Worm (Caenorhabditis elegans) whole organism, midembryonic: Measurements from ENCODE around the gene F59B2.9.
A peak's percentile ranks its signal among the peaks of the same experiment; 100 is the strongest.
"Not testable (repeated sequence)": the region's sequence is repeated elsewhere in the genome, so short reads cannot be mapped to it uniquely, and the experiment has no call there.

Source experiments
- T22C8.4 ChIP-seq: fragments of 200-800 bp; sonication (Bioruptor generic); IDR thresholded peaks from 2 replicates; pipeline ENCODE4 v1.3.6; 2022; ENCODE audit warnings: missing genetic modification characterization, missing compliant biosample characterization
- cog-1 ChIP-seq: sonication (generic microtip); optimal IDR thresholded peaks from 2 replicates; lab custom pipeline; 2016; ENCODE audit warnings: missing genetic modification characterization, missing compliant biosample characterization
- flt-1 ChIP-seq: fragments of 200-800 bp; sonication (Bioruptor generic); IDR thresholded peaks from 2 replicates; pipeline ENCODE4 v1.3.6; 2022; ENCODE audit warnings: missing genetic modification characterization, missing compliant biosample characterization
- klf-2 ChIP-seq: fragments of 200-800 bp; sonication (Bioruptor generic); conservative IDR thresholded peaks from 2 replicates; pipeline ENCODE4 v1.3.6; 2022; ENCODE audit warnings: missing genetic modification reagents, missing genetic modification characterization, missing compliant biosample characterization
- med-1 ChIP-seq: sonication (generic microtip); optimal IDR thresholded peaks from 2 replicates; lab custom pipeline; 2017; ENCODE audit warnings: missing genetic modification characterization, mild to moderate bottlenecking, missing compliant biosample characterization, antibody characterized with exemption, missing genetic modification reagents; ENCODE audit not compliant: insufficient read depth
- ref-1 ChIP-seq: fragments of 200-800 bp; sonication (Bioruptor generic); conservative IDR thresholded peaks from 2 replicates; pipeline ENCODE4 v1.3.6; 2022; ENCODE audit warnings: missing genetic modification reagents, missing genetic modification characterization, missing compliant biosample characterization
- tab-1 ChIP-seq: fragments of 200-800 bp; sonication (Bioruptor generic); IDR thresholded peaks from 2 replicates; pipeline ENCODE4 v1.3.6; 2022; ENCODE audit warnings: missing genetic modification characterization, missing compliant biosample characterization
- ztf-23 ChIP-seq: fragments of 200-800 bp; sonication (Bioruptor generic); IDR thresholded peaks from 2 replicates; pipeline ENCODE4 v1.3.6; 2022; ENCODE audit warnings: missing genetic modification reagents, missing genetic modification characterization, missing compliant biosample characterization
- ztf-29 ChIP-seq: fragments of 200-800 bp; sonication (Bioruptor generic); IDR thresholded peaks from 2 replicates; pipeline ENCODE4 v1.3.6; 2022; ENCODE audit warnings: missing genetic modification reagents, missing genetic modification characterization, missing compliant biosample characterization

F59B2.9 gene

ce11 chrIII:8996686-8997085 lies 15.5 kb downstream of the F59B2.9 start, which contains the start of gene skat-1:
TSS of gene skat-1 (minus strand) at chrIII:8996786.
- TF ChIP-seq klf-2 (GFP tag; lab: Robert Waterston, UW) (no peak), cog-1 (tag; lab: Kevin White, UChicago) (no peak), med-1 (GFP tag; lab: Kevin White, UChicago) (no peak), T22C8.4 (GFP tag; lab: Robert Waterston, UW) (no peak), ref-1 (GFP tag; lab: Robert Waterston, UW) (no peak)

- TF ChIP-seq med-1 (GFP tag; lab: Kevin White, UChicago); flt-1; klf-2 (GFP tag; lab: Robert Waterston, UW): not testable (repeated sequence)
These were observed 22.5 kb downstream of the F59B2.9 start, which contains the start of gene R08D7.7 for ce11 chrIII:8989752-8990151. TSS of gene R08D7.7 (plus strand) at chrIII:8990052.

ce11 chrIII:8988544-8988943 lies 23.7 kb downstream of the F59B2.9 start:
- TF ChIP-seq flt-1 (0 out of 2 replicates have a peak, but pooled peaks have one; percentile 34), ref-1 (GFP tag; lab: Robert Waterston, UW) (no peak), ztf-23 (GFP tag; lab: Robert Waterston, UW) (no peak), med-1 (GFP tag; lab: Kevin White, UChicago) (no peak)

ce11 chrIII:8988061-8988460 lies 24.1 kb downstream of the F59B2.9 start:
- TF ChIP-seq T22C8.4 (GFP tag; lab: Robert Waterston, UW): no peak
- no peak for TF ChIP-seq ztf-23 (GFP tag; lab: Robert Waterston, UW)
- no peak for TF ChIP-seq med-1 (GFP tag; lab: Kevin White, UChicago)
- TF ChIP-seq ztf-29 (GFP tag; lab: Robert Waterston, UW): no peak

- TF ChIP-seq ztf-23 (GFP tag; lab: Robert Waterston, UW) (no peak), med-1 (GFP tag; lab: Kevin White, UChicago) (no peak), T22C8.4 (GFP tag; lab: Robert Waterston, UW) (no peak), klf-2 (GFP tag; lab: Robert Waterston, UW) (no peak), flt-1 (no peak), cog-1 (tag; lab: Kevin White, UChicago) (no peak), ref-1 (GFP tag; lab: Robert Waterston, UW) (no peak)
These were observed 25.3 kb downstream of the F59B2.9 start for ce11 chrIII:8986872-8987271.

- TF ChIP-seq tab-1 (GFP tag; lab: Robert Waterston, UW): no peak
- TF ChIP-seq ztf-29 (GFP tag; lab: Robert Waterston, UW): no peak
- no peak for TF ChIP-seq ref-1 (GFP tag; lab: Robert Waterston, UW)
- no peak for TF ChIP-seq med-1 (GFP tag; lab: Kevin White, UChicago)
These were observed 26.2 kb downstream of the F59B2.9 start for ce11 chrIII:8985965-8986364.

ce11 chrIII:8985461-8985860 lies 26.7 kb downstream of the F59B2.9 start:
- TF ChIP-seq cog-1 (tag; lab: Kevin White, UChicago): no peak
- no peak for TF ChIP-seq flt-1
- TF ChIP-seq ztf-29 (GFP tag; lab: Robert Waterston, UW): no peak
- TF ChIP-seq med-1 (GFP tag; lab: Kevin White, UChicago): no peak
- TF ChIP-seq tab-1 (GFP tag; lab: Robert Waterston, UW): no peak
- no peak for TF ChIP-seq klf-2 (GFP tag; lab: Robert Waterston, UW)
- TF ChIP-seq ztf-23 (GFP tag; lab: Robert Waterston, UW): no peak
- TF ChIP-seq ref-1 (GFP tag; lab: Robert Waterston, UW): no peak
- no peak for TF ChIP-seq T22C8.4 (GFP tag; lab: Robert Waterston, UW)

- no peak for TF ChIP-seq T22C8.4 (GFP tag; lab: Robert Waterston, UW)
- TF ChIP-seq med-1 (GFP tag; lab: Kevin White, UChicago): no peak
- no peak for TF ChIP-seq ref-1 (GFP tag; lab: Robert Waterston, UW)
- no peak for TF ChIP-seq flt-1
- TF ChIP-seq tab-1 (GFP tag; lab: Robert Waterston, UW): no peak
- no peak for TF ChIP-seq ztf-23 (GFP tag; lab: Robert Waterston, UW)
- no peak for TF ChIP-seq klf-2 (GFP tag; lab: Robert Waterston, UW)
- TF ChIP-seq cog-1 (tag; lab: Kevin White, UChicago): no peak
- no peak for TF ChIP-seq ztf-29 (GFP tag; lab: Robert Waterston, UW)
These were observed 27.2 kb downstream of the F59B2.9 start for ce11 chrIII:8984960-8985359.

- no peak for TF ChIP-seq ztf-23 (GFP tag; lab: Robert Waterston, UW)
- no peak for TF ChIP-seq klf-2 (GFP tag; lab: Robert Waterston, UW)
- no peak for TF ChIP-seq tab-1 (GFP tag; lab: Robert Waterston, UW)
- TF ChIP-seq cog-1 (tag; lab: Kevin White, UChicago): no peak
- TF ChIP-seq flt-1: no peak
- TF ChIP-seq ztf-29 (GFP tag; lab: Robert Waterston, UW): no peak
- no peak for TF ChIP-seq med-1 (GFP tag; lab: Kevin White, UChicago)
- TF ChIP-seq T22C8.4 (GFP tag; lab: Robert Waterston, UW): no peak
- TF ChIP-seq ref-1 (GFP tag; lab: Robert Waterston, UW): no peak
These were observed 27.8 kb downstream of the F59B2.9 start for ce11 chrIII:8984412-8984811.

ce11 chrIII:8983811-8984210 lies 28.4 kb downstream of the F59B2.9 start:
- TF ChIP-seq ref-1 (GFP tag; lab: Robert Waterston, UW) (no peak), ztf-23 (GFP tag; lab: Robert Waterston, UW) (no peak), cog-1 (tag; lab: Kevin White, UChicago) (no peak), flt-1 (no peak), klf-2 (GFP tag; lab: Robert Waterston, UW) (no peak), ztf-29 (GFP tag; lab: Robert Waterston, UW) (no peak), tab-1 (GFP tag; lab: Robert Waterston, UW) (no peak), med-1 (GFP tag; lab: Kevin White, UChicago) (no peak), T22C8.4 (GFP tag; lab: Robert Waterston, UW) (no peak)
